Worm (Caenorhabditis elegans) whole organism, late embryonic: Measurements from ENCODE around the gene sre-15.

Source experiments
- C38D4.7 ChIP-seq: fragments of 200-800 bp; sonication (Bioruptor generic); optimal IDR thresholded peaks from 2 replicates; lab custom pipeline; 2018; ENCODE audit warnings: mild to moderate bottlenecking, missing genetic modification characterization, moderate library complexity, missing compliant biosample characterization
- F13H6.1 ChIP-seq: sonication (generic microtip); optimal IDR thresholded peaks from 2 replicates; lab custom pipeline; 2016; ENCODE audit warnings: missing genetic modification characterization, missing compliant biosample characterization
- K02D7.2 ChIP-seq: sonication (generic microtip); optimal IDR thresholded peaks from 2 replicates; lab custom pipeline; 2017; ENCODE audit warnings: mild to moderate bottlenecking, missing genetic modification characterization, missing compliant biosample characterization
- T23F11.4 ChIP-seq: fragments of 200-800 bp; sonication (Bioruptor generic); optimal IDR thresholded peaks from 2 replicates; lab custom pipeline; 2018; ENCODE audit warnings: mild to moderate bottlenecking, missing genetic modification characterization, missing compliant biosample characterization
- Y22D7AL.16 ChIP-seq: sonication (generic microtip); optimal IDR thresholded peaks from 2 replicates; lab custom pipeline; 2016; ENCODE audit warnings: missing genetic modification characterization, missing compliant biosample characterization
- ahr-1 ChIP-seq: sonication (generic microtip); optimal IDR thresholded peaks from 2 replicates; lab custom pipeline; 2016; ENCODE audit warnings: missing genetic modification characterization, missing compliant biosample characterization
- ceh-18 ChIP-seq: sonication (generic microtip); optimal IDR thresholded peaks from 2 replicates; lab custom pipeline; 2016; ENCODE audit warnings: missing genetic modification characterization, missing compliant biosample characterization
- ceh-31 ChIP-seq: sonication (generic microtip); optimal IDR thresholded peaks from 2 replicates; lab custom pipeline; 2016; ENCODE audit warnings: missing genetic modification characterization, missing compliant biosample characterization
- ceh-48 ChIP-seq: sonication (generic microtip); optimal IDR thresholded peaks from 2 replicates; lab custom pipeline; 2016; ENCODE audit warnings: missing genetic modification characterization, inconsistent platforms, missing compliant biosample characterization
- ceh-6 ChIP-seq: fragments of 200-800 bp; sonication (Bioruptor generic); optimal IDR thresholded peaks from 2 replicates; lab custom pipeline; 2018; ENCODE audit warnings: mild to moderate bottlenecking, missing genetic modification characterization, missing compliant biosample characterization
- ceh-9 ChIP-seq: sonication (generic microtip); optimal IDR thresholded peaks from 2 replicates; lab custom pipeline; 2016; ENCODE audit warnings: mild to moderate bottlenecking, missing genetic modification characterization, inconsistent platforms, missing compliant biosample characterization
- dmd-4 ChIP-seq: sonication (generic microtip); optimal IDR thresholded peaks from 2 replicates; lab custom pipeline; 2016; ENCODE audit warnings: borderline replicate concordance, missing genetic modification characterization, missing compliant biosample characterization
- dve-1 ChIP-seq: sonication (generic microtip); optimal IDR thresholded peaks from 2 replicates; lab custom pipeline; 2017; ENCODE audit warnings: antibody characterized with exemption, mild to moderate bottlenecking, missing genetic modification characterization, missing compliant biosample characterization
- elt-2 ChIP-seq: sonication (generic microtip); optimal IDR thresholded peaks from 2 replicates; lab custom pipeline; 2016; ENCODE audit warnings: missing genetic modification reagents, missing genetic modification characterization, missing compliant biosample characterization
- ets-4 ChIP-seq: sonication (generic microtip); optimal IDR thresholded peaks from 2 replicates; lab custom pipeline; 2016; ENCODE audit warnings: missing genetic modification characterization, missing compliant biosample characterization
- eyg-1 ChIP-seq: sonication (generic microtip); optimal IDR thresholded peaks from 2 replicates; lab custom pipeline; 2016; ENCODE audit warnings: missing genotype, missing genetic modification characterization, missing compliant biosample characterization
- hlh-15 ChIP-seq: sonication (generic microtip); optimal IDR thresholded peaks from 2 replicates; lab custom pipeline; 2016; ENCODE audit warnings: missing genetic modification characterization, missing compliant biosample characterization
- hlh-6 ChIP-seq: sonication (generic microtip); optimal IDR thresholded peaks from 2 replicates; lab custom pipeline; 2016; ENCODE audit warnings: missing genotype, missing genetic modification characterization, missing compliant biosample characterization
- lin-11 ChIP-seq: fragments of 200-800 bp; sonication (Bioruptor generic); optimal IDR thresholded peaks from 2 replicates; lab custom pipeline; 2018; ENCODE audit warnings: mild to moderate bottlenecking, missing genetic modification characterization, missing compliant biosample characterization
- madf-2 ChIP-seq: sonication (generic microtip); optimal IDR thresholded peaks from 2 replicates; lab custom pipeline; 2017; ENCODE audit warnings: missing genetic modification characterization, missing compliant biosample characterization
- mec-3 ChIP-seq: sonication (generic microtip); optimal IDR thresholded peaks from 2 replicates; lab custom pipeline; 2016; ENCODE audit warnings: borderline replicate concordance, missing genetic modification characterization, missing compliant biosample characterization
- nfya-1 ChIP-seq: sonication (generic microtip); optimal IDR thresholded peaks from 2 replicates; lab custom pipeline; 2017; ENCODE audit warnings: missing genetic modification characterization, mild to moderate bottlenecking, missing compliant biosample characterization, antibody characterized with exemption, moderate library complexity
- nhr-232 ChIP-seq: sonication (generic microtip); optimal IDR thresholded peaks from 2 replicates; lab custom pipeline; 2016; ENCODE audit warnings: missing genetic modification characterization, missing compliant biosample characterization
- npax-4 ChIP-seq: sonication (generic microtip); optimal IDR thresholded peaks from 2 replicates; lab custom pipeline; 2016; ENCODE audit warnings: missing genetic modification characterization, missing compliant biosample characterization
- pax-1 ChIP-seq: fragments of 150-350 bp; optimal IDR thresholded peaks from 2 replicates; lab custom pipeline; 2014; ENCODE audit warnings: missing biosample characterization, missing genetic modification characterization
- pha-2 ChIP-seq: sonication (generic microtip); optimal IDR thresholded peaks from 2 replicates; lab custom pipeline; 2017; ENCODE audit warnings: mild to moderate bottlenecking, missing genetic modification characterization, missing compliant biosample characterization
- pqm-1 ChIP-seq: sonication (generic microtip); optimal IDR thresholded peaks from 2 replicates; lab custom pipeline; 2016; ENCODE audit warnings: missing genetic modification characterization, missing compliant biosample characterization
- ref-2 ChIP-seq: sonication (generic microtip); optimal IDR thresholded peaks from 2 replicates; lab custom pipeline; 2016; ENCODE audit warnings: missing genetic modification characterization, missing compliant biosample characterization
- sox-4 ChIP-seq: sonication (generic microtip); optimal IDR thresholded peaks from 2 replicates; lab custom pipeline; 2017; ENCODE audit warnings: mild to moderate bottlenecking, missing genetic modification characterization, inconsistent platforms, missing compliant biosample characterization
- syd-9 ChIP-seq: sonication (generic microtip); optimal IDR thresholded peaks from 2 replicates; lab custom pipeline; 2016; ENCODE audit warnings: mild to moderate bottlenecking, missing genetic modification characterization, moderate library complexity, missing compliant biosample characterization
- tbx-7 ChIP-seq: sonication (generic microtip); optimal IDR thresholded peaks from 2 replicates; lab custom pipeline; 2016; ENCODE audit warnings: missing genotype, missing genetic modification characterization, missing compliant biosample characterization
- ttx-3 ChIP-seq: sonication (generic microtip); optimal IDR thresholded peaks from 2 replicates; lab custom pipeline; 2016; ENCODE audit warnings: missing genetic modification reagents, missing genetic modification characterization, missing compliant biosample characterization
- unc-3 ChIP-seq, 2 experiments: fragments of 200-800 bp in 1 of 2; sonication (Bioruptor generic) in 1 of 2; sonication (generic microtip) in 1 of 2; conservative IDR thresholded peaks in 1 of 2; optimal IDR thresholded peaks in 1 of 2; 2 replicates each; pipeline versions ENCODE4 v1.3.6 to Lab custom; 2016 to 2022; ENCODE audit warnings: missing compliant biosample characterization in 2 of 2, missing genetic modification characterization in 2 of 2, missing genetic modification reagents in 1 of 2
- unc-42 ChIP-seq: sonication (generic microtip); optimal IDR thresholded peaks from 2 replicates; lab custom pipeline; 2016; ENCODE audit warnings: missing genotype, missing genetic modification characterization, missing compliant biosample characterization
- unc-55 ChIP-seq: sonication (generic microtip); optimal IDR thresholded peaks from 2 replicates; lab custom pipeline; 2017; ENCODE audit warnings: missing biosample characterization, missing genetic modification reagents, missing genetic modification characterization

sre-15 gene

DNA sequence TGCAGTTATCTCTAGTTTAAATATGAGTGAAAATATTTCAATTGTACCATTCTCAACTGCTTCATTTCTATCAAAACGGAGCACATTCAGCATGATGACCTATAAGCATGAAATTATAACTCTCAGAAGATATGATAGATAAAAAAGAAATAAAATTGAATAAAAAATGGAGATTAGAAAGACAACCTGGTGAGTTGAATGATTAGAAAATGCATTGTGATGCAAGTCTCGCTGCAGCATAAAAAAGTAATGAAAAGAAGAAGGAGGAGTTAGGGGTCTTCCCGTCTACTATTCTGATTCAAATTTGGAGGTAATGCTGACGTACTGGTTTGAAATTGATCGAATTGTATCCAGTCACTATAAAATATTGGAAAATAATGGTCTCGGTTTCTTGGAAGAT is at the start of gene sre-15:
sre-15 (minus strand) TSS at position 101 of the 400 bp plus-strand sequence.
- TF ChIP-seq ceh-31 (tag; lab: Kevin White, UChicago), result no peak
- TF ChIP-seq, all 69 proteins: peak for 0

ce11 chrIV:12290744-12291143 is 46.1 kb upstream of the sre-15 start, which contains the start of gene C42C1.8:
Gene C42C1.8 (plus strand): TSS chrIV:12291044.
- no peak for TF ChIP-seq pax-1 (tag; lab: Kevin White, UChicago)
- TF ChIP-seq, all 69 proteins: peak for 0

DNA sequence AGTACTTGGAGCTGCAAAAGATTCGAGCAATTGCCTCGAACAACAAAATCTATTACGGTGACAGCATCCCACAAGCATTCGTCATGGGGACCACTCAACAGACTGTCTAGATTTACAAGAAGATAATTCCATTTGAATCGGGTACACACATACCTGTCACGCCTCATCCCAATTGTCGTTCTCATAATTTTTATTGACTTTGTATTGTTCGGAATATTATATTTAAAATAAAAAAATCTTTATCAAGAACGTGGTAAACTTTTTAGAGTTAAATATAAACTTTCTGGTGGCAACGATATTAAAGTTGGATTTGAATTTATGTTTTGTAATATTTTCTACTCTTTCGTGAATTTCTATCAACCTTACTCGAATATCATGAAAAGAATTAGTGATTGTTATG is 44.5 kb upstream of the sre-15 start, which contains the start of gene C42C1.9:
C42C1.9 (plus strand) TSS at position 301 of the 400 bp plus-strand sequence.
- no peak for TF ChIP-seq unc-3 (GFP tag; conservative IDR thresholded peaks at IDR 0.05; lab: Robert Waterston, UW)
- no peak for TF ChIP-seq unc-3 (tag; optimal IDR thresholded peaks at IDR 0.05; lab: Kevin White, UChicago)
- no peak for TF ChIP-seq ceh-6 (GFP tag; lab: Kevin White, UChicago)
- no peak for TF ChIP-seq syd-9
- no peak for TF ChIP-seq hlh-15 (tag; lab: Kevin White, UChicago)
- TF ChIP-seq sox-4, result no peak
- no peak for TF ChIP-seq tbx-7

ce11 chrIV:12287628-12288027 is 43.0 kb upstream of the sre-15 start, which contains the start of gene erl-1:
Gene erl-1 (plus strand): TSS chrIV:12287928.
- TF ChIP-seq ceh-31 (tag; lab: Kevin White, UChicago), result no peak
- TF ChIP-seq ets-4 (tag; lab: Kevin White, UChicago), result no peak
- no peak for TF ChIP-seq dve-1 (tag; lab: Kevin White, UChicago)
- TF ChIP-seq mec-3, result no peak
- no peak for TF ChIP-seq ceh-9
- TF ChIP-seq ceh-48 (tag; lab: Kevin White, UChicago), result no peak
- TF ChIP-seq, all 69 proteins: peak for 0

DNA sequence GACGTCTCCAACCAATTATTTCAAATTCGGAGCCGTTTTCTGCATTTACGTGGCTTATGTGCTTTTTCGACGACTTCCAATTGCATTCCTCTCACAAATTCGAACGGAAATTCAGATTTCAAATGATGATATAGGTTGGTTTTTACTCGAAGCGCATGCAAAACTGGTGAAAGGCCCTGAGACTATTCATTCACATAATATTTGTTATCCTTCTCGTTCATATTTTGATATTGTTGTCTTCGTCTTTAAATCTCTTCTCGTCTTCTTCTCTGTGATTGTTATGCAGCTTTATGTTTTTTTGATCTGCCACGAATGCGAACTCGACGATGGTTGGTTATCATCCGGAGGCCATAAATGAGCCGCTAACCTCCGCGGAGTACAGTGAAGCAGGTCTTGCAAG is 38.3 kb upstream of the sre-15 start, which contains the start of gene hpo-12:
hpo-12 (plus strand) TSS at position 301 of the 400 bp plus-strand sequence.
- no peak for TF ChIP-seq hlh-6 (tag; lab: Kevin White, UChicago)
- TF ChIP-seq ref-2 (tag; lab: Kevin White, UChicago), result no peak
- TF ChIP-seq F13H6.1, result no peak
- no peak for TF ChIP-seq C38D4.7 (GFP tag; lab: Kevin White, UChicago)
- TF ChIP-seq madf-2, result no peak
- no peak for TF ChIP-seq npax-4 (tag; lab: Kevin White, UChicago)
- TF ChIP-seq K02D7.2 (tag; lab: Kevin White, UChicago), result no peak
- TF ChIP-seq dmd-4, result no peak
- TF ChIP-seq T23F11.4, result no peak
- TF ChIP-seq eyg-1 (tag; lab: Kevin White, UChicago), result no peak
- no peak for TF ChIP-seq nhr-232 (tag; lab: Kevin White, UChicago)
- no peak for TF ChIP-seq pqm-1 (tag; lab: Kevin White, UChicago)
- no peak for TF ChIP-seq unc-42 (tag; lab: Kevin White, UChicago)
- no peak for TF ChIP-seq hlh-15 (tag; lab: Kevin White, UChicago)
- TF ChIP-seq ceh-9, result no peak
- TF ChIP-seq Y22D7AL.16 (tag; lab: Kevin White, UChicago), result no peak
- TF ChIP-seq pha-2 (tag; lab: Kevin White, UChicago), result no peak
- TF ChIP-seq syd-9, result no peak
- no peak for TF ChIP-seq lin-11 (tag; lab: Kevin White, UChicago)

- no peak for TF ChIP-seq ahr-1 (tag; lab: Kevin White, UChicago)
- TF ChIP-seq ttx-3, result no peak
- no peak for TF ChIP-seq nhr-232 (tag; lab: Kevin White, UChicago)
- no peak for TF ChIP-seq nfya-1 (tag; lab: Kevin White, UChicago)
- no peak for TF ChIP-seq ceh-48 (tag; lab: Kevin White, UChicago)
- TF ChIP-seq elt-2 (tag; lab: Kevin White, UChicago), result no peak
- no peak for TF ChIP-seq eyg-1 (tag; lab: Kevin White, UChicago)
- TF ChIP-seq pha-2 (tag; lab: Kevin White, UChicago), result no peak
- no peak for TF ChIP-seq ceh-18
- TF ChIP-seq unc-55 (GFP tag; lab: Kevin White, UChicago), result no peak
- no peak for TF ChIP-seq sox-4
- TF ChIP-seq unc-3 (GFP tag; conservative IDR thresholded peaks at IDR 0.05; lab: Robert Waterston, UW), result no peak
- no peak for TF ChIP-seq unc-3 (tag; optimal IDR thresholded peaks at IDR 0.05; lab: Kevin White, UChicago)
- no peak for TF ChIP-seq ceh-31 (tag; lab: Kevin White, UChicago)
Observed at ce11 chrIV:12282157-12282789, 37.7 kb upstream of the sre-15 start, which contains the start of the genes C42C1.12 and C42C1.19. Gene C42C1.12 (minus strand): TSS chrIV:12282207. Gene C42C1.19 (plus strand): TSS chrIV:12282739.
